Fruit fly (Drosophila melanogaster) whole organism: ENCODE results near the gene srw.

ENCODE experiments used
- CG8478 ChIP-seq: fragments of >200 bp; optimal IDR thresholded peaks from 2 replicates; lab custom pipeline; 2018; ENCODE audit warnings: inconsistent platforms
- pan ChIP-seq: fragments of >200 bp; optimal IDR thresholded peaks from 2 replicates; lab custom pipeline; 2017
- psq ChIP-seq: fragments of >200 bp; optimal IDR thresholded peaks from 2 replicates; lab custom pipeline; 2017

DNA sequence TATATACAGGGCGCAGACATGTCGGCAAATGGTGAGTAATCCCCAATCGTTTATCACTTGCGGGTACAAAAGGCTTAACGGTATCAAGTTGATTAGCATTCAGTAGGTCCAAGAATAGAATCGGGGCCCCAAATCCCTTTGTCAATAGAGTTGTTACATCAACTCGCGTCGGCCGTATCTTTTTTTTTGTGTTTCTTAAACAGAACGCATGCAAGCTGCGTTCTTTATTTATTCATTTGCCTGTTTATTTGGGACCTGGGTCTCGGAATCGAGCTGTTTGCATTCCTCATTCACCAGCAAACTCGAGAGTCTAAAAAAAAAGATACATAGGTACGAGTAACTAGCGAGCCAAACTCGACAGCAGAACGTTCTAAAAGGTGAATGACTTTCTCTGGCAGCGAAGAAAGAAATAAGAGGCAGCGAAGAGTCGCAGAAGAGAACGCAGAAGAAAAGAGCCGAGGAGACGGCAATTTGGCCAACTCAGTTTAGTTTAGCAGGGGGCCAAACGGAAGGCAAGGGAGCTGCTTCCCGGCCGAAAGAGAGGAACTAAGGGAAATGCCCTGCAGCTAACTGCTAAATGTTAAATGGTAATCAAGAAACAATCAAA lies 11.0 kb downstream of the srw start:
- TF ChIP-seq psq (lab: Kevin White, UChicago) (no peak), pan (no peak), CG8478 (lab: Kevin White, UChicago) (no peak)
